Worm (Caenorhabditis elegans): ENCODE results near the gene eif-3.G.

Gene eif-3.G

ce11 chrII:8450750-8451149 lies 8.2 kb downstream of the eif-3.G start:
- no peak for TF ChIP-seq nhr-28 (tag; optimal IDR thresholded peaks at IDR 0.05)
- no peak for TF ChIP-seq elt-1 (tag; optimal IDR thresholded peaks at IDR 0.05; ENCODE audit: borderline replicate concordance, insufficient read depth)
- TF ChIP-seq nhr-12 (tag; optimal IDR thresholded peaks at IDR 0.05) = no peak
- no peak for TF ChIP-seq nhr-2 (tag; optimal IDR thresholded peaks at IDR 0.05)
- no peak for TF ChIP-seq lin-13 (tag; optimal IDR thresholded peaks at IDR 0.05)
- TF ChIP-seq hlh-1 (tag; optimal IDR thresholded peaks at IDR 0.05) = no peak
- no peak for TF ChIP-seq sem-2 (GFP tag; optimal IDR thresholded peaks at IDR 0.05)
- TF ChIP-seq snpc-4 (tag; optimal IDR thresholded peaks at IDR 0.05) = no peak
- no peak for TF ChIP-seq tbx-8 (GFP tag; optimal IDR thresholded peaks at IDR 0.05)
- no peak for TF ChIP-seq unc-62 (GFP tag; optimal IDR thresholded peaks at IDR 0.05)
- TF ChIP-seq nhr-237 (tag; optimal IDR thresholded peaks at IDR 0.05) = no peak
- TF ChIP-seq pha-4 (tag; optimal IDR thresholded peaks at IDR 0.05) = no peak

- TF ChIP-seq nhr-28 (tag; optimal IDR thresholded peaks at IDR 0.05) = no peak
- TF ChIP-seq pha-4 (tag; optimal IDR thresholded peaks at IDR 0.05) = peak; percentile 60
- TF ChIP-seq ceh-83 (GFP tag; optimal IDR thresholded peaks at IDR 0.05) = no peak
These were observed 8.9 kb downstream of the eif-3.G start for ce11 chrII:8451425-8451824.

- TF ChIP-seq sptf-1 (tag; optimal IDR thresholded peaks at IDR 0.05) (no peak), snpc-4 (tag; optimal IDR thresholded peaks at IDR 0.05) (no peak), unc-120 (tag; optimal IDR thresholded peaks at IDR 0.05; ENCODE audit: poor library complexity, severe bottlenecking) (no peak)
These were observed 11.9 kb downstream of the eif-3.G start, which contains the start of gene F22B5.5 for ce11 chrII:8454513-8454912. TSS of gene F22B5.5 (minus strand) at chrII:8454613.

ce11 chrII:8456094-8456493 lies 13.5 kb downstream of the eif-3.G start, which contains the start of gene F22B5.6:
TSS of gene F22B5.6 (minus strand) at chrII:8456194.
- TF ChIP-seq ham-2 (GFP tag; optimal IDR thresholded peaks at IDR 0.05) (no peak), sptf-1 (tag; optimal IDR thresholded peaks at IDR 0.05) (no peak), mab-5 (tag; optimal IDR thresholded peaks at IDR 0.05) (no peak), tbx-8 (GFP tag; optimal IDR thresholded peaks at IDR 0.05) (no peak), unc-120 (tag; optimal IDR thresholded peaks at IDR 0.05; ENCODE audit: poor library complexity, severe bottlenecking) (no peak), unc-62 (GFP tag; optimal IDR thresholded peaks at IDR 0.05) (no peak), unc-39 (tag; optimal IDR thresholded peaks at IDR 0.05) (no peak), nhr-237 (tag; optimal IDR thresholded peaks at IDR 0.05) (no peak)

- TF ChIP-seq nhr-12 (tag; optimal IDR thresholded peaks at IDR 0.05) = no peak
- TF ChIP-seq mab-5 (tag; optimal IDR thresholded peaks at IDR 0.05) = no peak
- no peak for TF ChIP-seq sem-2 (GFP tag; optimal IDR thresholded peaks at IDR 0.05)
- TF ChIP-seq unc-39 (tag; optimal IDR thresholded peaks at IDR 0.05) = no peak
- no peak for TF ChIP-seq mep-1 (tag; optimal IDR thresholded peaks at IDR 0.05)
- TF ChIP-seq ces-1 (GFP tag; optimal IDR thresholded peaks at IDR 0.05) = no peak
- TF ChIP-seq nhr-76 (tag; optimal IDR thresholded peaks at IDR 0.05) = no peak
- TF ChIP-seq lin-13 (tag; optimal IDR thresholded peaks at IDR 0.05) = peak; percentile 0
- TF ChIP-seq elt-3 (tag; optimal IDR thresholded peaks at IDR 0.05) = no peak
- no peak for TF ChIP-seq flh-1 (GFP tag; optimal IDR thresholded peaks at IDR 0.05)
- TF ChIP-seq pha-4 (tag; optimal IDR thresholded peaks at IDR 0.05) = no peak
- peak; percentile 1 for TF ChIP-seq hlh-1 (tag; optimal IDR thresholded peaks at IDR 0.05)
- no peak for TF ChIP-seq unc-62 (GFP tag; optimal IDR thresholded peaks at IDR 0.05)
- TF ChIP-seq nhr-28 (tag; optimal IDR thresholded peaks at IDR 0.05) = no peak
- TF ChIP-seq unc-120 (tag; optimal IDR thresholded peaks at IDR 0.05; ENCODE audit: poor library complexity, severe bottlenecking) = no peak
- no peak for TF ChIP-seq nhr-2 (tag; optimal IDR thresholded peaks at IDR 0.05)
- TF ChIP-seq snpc-4 (tag; optimal IDR thresholded peaks at IDR 0.05) = no peak
- TF ChIP-seq mls-2 (tag; optimal IDR thresholded peaks at IDR 0.05) = no peak
These were observed 14.3 kb downstream of the eif-3.G start for ce11 chrII:8456681-8457389.

- no peak for TF ChIP-seq lsy-2 (tag; optimal IDR thresholded peaks at IDR 0.05)
- TF ChIP-seq mep-1 (tag; optimal IDR thresholded peaks at IDR 0.05) = no peak
- no peak for TF ChIP-seq zip-8 (tag; optimal IDR thresholded peaks at IDR 0.05)
- TF ChIP-seq ceh-83 (GFP tag; optimal IDR thresholded peaks at IDR 0.05) = no peak
- TF ChIP-seq nhr-76 (tag; optimal IDR thresholded peaks at IDR 0.05) = no peak
- TF ChIP-seq nhr-28 (tag; optimal IDR thresholded peaks at IDR 0.05) = no peak
- no peak for TF ChIP-seq nhr-2 (tag; optimal IDR thresholded peaks at IDR 0.05)
- TF ChIP-seq nhr-237 (tag; optimal IDR thresholded peaks at IDR 0.05) = no peak
- no peak for TF ChIP-seq lin-32 (GFP tag; optimal IDR thresholded peaks at IDR 0.05)
- TF ChIP-seq bed-3 (GFP tag; optimal IDR thresholded peaks at IDR 0.05) = no peak
- no peak for TF ChIP-seq nhr-12 (tag; optimal IDR thresholded peaks at IDR 0.05)
- TF ChIP-seq pha-4 (tag; optimal IDR thresholded peaks at IDR 0.05) = no peak
- TF ChIP-seq elt-1 (tag; optimal IDR thresholded peaks at IDR 0.05; ENCODE audit: borderline replicate concordance, insufficient read depth) = no peak
- TF ChIP-seq elt-3 (tag; optimal IDR thresholded peaks at IDR 0.05) = no peak
These were observed 14.9 kb downstream of the eif-3.G start, which contains the start of gene zyg-9 for ce11 chrII:8457438-8457837. TSS of gene zyg-9 (plus strand) at chrII:8457818.

Measured in whole organism, mixed stage, embryonic.